Fruit fly (Drosophila melanogaster) S2 (cell line): ENCODE results near the gene CG32440.

Source experiments
- CG8478 ChIP-seq: fragments of >200 bp; optimal IDR thresholded peaks from 2 replicates; lab custom pipeline; 2018
- CTCF ChIP-seq, 2 experiments: fragments of >200 bp; optimal IDR thresholded peaks; 2 replicates each; lab custom pipeline; 2018

The CG32440 gene

dm6 chr3L:21359879-21360278, at the start of gene CG32440:
Gene CG32440 (plus strand): TSS chr3L:21360179.
- no peak for TF ChIP-seq CG8478 (lab: Kevin White, UChicago)
- no peak for TF ChIP-seq CTCF (optimal IDR thresholded peaks at IDR 0.05; lab: Kevin White, UChicago)

dm6 chr3L:21317416-21318259, 42.3 kb upstream of the CG32440 start, which contains the start of gene Pc:
Gene Pc (minus strand): TSS chr3L:21318020.
- TF ChIP-seq CG8478 (lab: Kevin White, UChicago) (no peak), CTCF (optimal IDR thresholded peaks at IDR 0.05; lab: Kevin White, UChicago) (peak; percentile 60 to 75)

- TF ChIP-seq CG8478 (lab: Kevin White, UChicago) (no peak), CTCF (optimal IDR thresholded peaks at IDR 0.05; lab: Kevin White, UChicago) (no peak)
These were observed 41.5 kb upstream of the CG32440 start, which contains the start of gene Rab26 for dm6 chr3L:21318474-21318873. Gene Rab26 (plus strand): TSS chr3L:21318774.

dm6 chr3L:21319313-21319907, 40.6 kb upstream of the CG32440 start:
- TF ChIP-seq CTCF (optimal IDR thresholded peaks at IDR 0.05; lab: Kevin White, UChicago) (no peak), CG8478 (lab: Kevin White, UChicago) (no peak)

- no peak for TF ChIP-seq CG8478 (lab: Kevin White, UChicago)
- no peak for TF ChIP-seq CTCF (optimal IDR thresholded peaks at IDR 0.05; lab: Kevin White, UChicago)
These were observed 40.0 kb upstream of the CG32440 start for dm6 chr3L:21319957-21320356.

- TF ChIP-seq CTCF (optimal IDR thresholded peaks at IDR 0.05; lab: Kevin White, UChicago) (no peak), CG8478 (lab: Kevin White, UChicago) (no peak)
These were observed 38.0 kb upstream of the CG32440 start for dm6 chr3L:21321807-21322503.

- TF ChIP-seq CG8478 (lab: Kevin White, UChicago), result no peak
- TF ChIP-seq CTCF (optimal IDR thresholded peaks at IDR 0.05; lab: Kevin White, UChicago), result no peak
These were observed 35.3 kb upstream of the CG32440 start for dm6 chr3L:21324724-21325123.

dm6 chr3L:21334999-21335631, 24.9 kb upstream of the CG32440 start, which contains the start of gene Tsr1:
Gene Tsr1 (plus strand): TSS chr3L:21335215.
- TF ChIP-seq CTCF (optimal IDR thresholded peaks at IDR 0.05; lab: Kevin White, UChicago) (peak in 1 of 2 experiments; percentile 33), CG8478 (lab: Kevin White, UChicago) (no peak)

dm6 chr3L:21342592-21342991, 17.4 kb upstream of the CG32440 start:
- TF ChIP-seq CTCF (optimal IDR thresholded peaks at IDR 0.05; lab: Kevin White, UChicago), result no peak
- no peak for TF ChIP-seq CG8478 (lab: Kevin White, UChicago)

dm6 chr3L:21343254-21344083, 16.5 kb upstream of the CG32440 start, which contains the start of the genes Tbc1d8-9 and CG32436:
Gene Tbc1d8-9 (minus strand): TSS chr3L:21343716.
Gene CG32436 (plus strand): TSS chr3L:21344033.
- no peak for TF ChIP-seq CG8478 (lab: Kevin White, UChicago)
- TF ChIP-seq CTCF (optimal IDR thresholded peaks at IDR 0.05; lab: Kevin White, UChicago), result no peak

dm6 chr3L:21346463-21347196, 13.3 kb upstream of the CG32440 start:
- TF ChIP-seq CG8478 (lab: Kevin White, UChicago) (no peak), CTCF (optimal IDR thresholded peaks at IDR 0.05; lab: Kevin White, UChicago) (no peak)

- TF ChIP-seq CG8478 (lab: Kevin White, UChicago), result no peak
- no peak for TF ChIP-seq CTCF (optimal IDR thresholded peaks at IDR 0.05; lab: Kevin White, UChicago)
These were observed 12.7 kb upstream of the CG32440 start for dm6 chr3L:21347197-21347831.
